Fruit fly (Drosophila melanogaster) whole organism, prepupa: ENCODE data around the gene CG46463.

ENCODE experiments used
- CG11762 ChIP-seq: fragments of 200-800 bp; sonication (Bioruptor generic); optimal IDR thresholded peaks from 3 replicates; lab custom pipeline; 2016; ENCODE audit warnings: missing biosample characterization, missing genetic modification characterization; ENCODE audit not compliant: insufficient read depth
- CG32006 ChIP-seq: fragments of 200-800 bp; sonication (Bioruptor generic); optimal IDR thresholded peaks from 3 replicates; lab custom pipeline; 2017; ENCODE audit warnings: missing biosample characterization, mild to moderate bottlenecking, missing genetic modification characterization
- CG6163 ChIP-seq: fragments of 200-800 bp; sonication (Bioruptor generic); IDR thresholded peaks from 3 replicates; pipeline ENCODE4 v1.3.6; 2022; ENCODE audit warnings: missing biosample characterization, missing genetic modification characterization
- Lpt ChIP-seq: fragments of 200-800 bp; sonication (Bioruptor generic); optimal IDR thresholded peaks from 3 replicates; lab custom pipeline; 2016; ENCODE audit warnings: missing biosample characterization, missing genetic modification characterization
- Smox ChIP-seq: fragments of 200-800 bp; sonication (Bioruptor generic); optimal IDR thresholded peaks from 3 replicates; lab custom pipeline; 2016; ENCODE audit warnings: missing biosample characterization, missing genetic modification characterization
- Sox102F ChIP-seq: fragments of 200-800 bp; sonication (Bioruptor generic); optimal IDR thresholded peaks from 2 replicates; lab custom pipeline; 2016; ENCODE audit warnings: missing biosample characterization, mild to moderate bottlenecking, missing genetic modification characterization
- achi ChIP-seq: fragments of 200-800 bp; sonication (Bioruptor generic); optimal IDR thresholded peaks from 3 replicates; lab custom pipeline; 2016; ENCODE audit warnings: missing biosample characterization, missing genetic modification characterization
- dsx ChIP-seq: fragments of 200-800 bp; optimal IDR thresholded peaks from 3 replicates; lab custom pipeline; 2019; ENCODE audit warnings: missing biosample characterization, mild to moderate bottlenecking, missing genetic modification characterization, moderate library complexity; ENCODE audit not compliant: poor library complexity, severe bottlenecking
- eg ChIP-seq: fragments of 200-800 bp; sonication (Bioruptor generic); IDR thresholded peaks from 3 replicates; pipeline ENCODE4 v1.3.6; 2022; ENCODE audit warnings: missing biosample characterization, missing genetic modification characterization
- fkh ChIP-seq: fragments of 200-800 bp; sonication (Bioruptor generic); optimal IDR thresholded peaks from 3 replicates; lab custom pipeline; 2017; ENCODE audit warnings: missing biosample characterization, mild to moderate bottlenecking, missing genetic modification characterization, moderate library complexity
- lz ChIP-seq: fragments of 200-800 bp; sonication (Bioruptor generic); optimal IDR thresholded peaks from 3 replicates; lab custom pipeline; 2016; ENCODE audit warnings: missing biosample characterization, missing genetic modification characterization
- salr ChIP-seq, 2 experiments: fragments of 200-800 bp; sonication (Bioruptor generic); optimal IDR thresholded peaks; 3 replicates each; lab custom pipeline; 2016 to 2018; ENCODE audit warnings: missing biosample characterization in 2 of 2, missing genetic modification characterization in 2 of 2, mild to moderate bottlenecking in 1 of 2
- svp ChIP-seq: fragments of 200-800 bp; sonication (Bioruptor generic); peaks from one replicate; lab custom pipeline; 2016; ENCODE audit warnings: missing biosample characterization, missing genetic modification characterization

dm6 chr3L:3454430-3454829, 6.7 kb upstream of the CG46463 start:
- TF ChIP-seq eg (GFP tag; lab: Robert Waterston, UW) (no peak), svp (GFP tag; lab: Kevin White, UChicago) (no peak), Smox (GFP tag; lab: Kevin White, UChicago) (no peak), Sox102F (GFP tag; lab: Kevin White, UChicago) (no peak), CG11762 (GFP tag; lab: Kevin White, UChicago) (no peak), salr (GFP tag; optimal IDR thresholded peaks at IDR 0.05; lab: Kevin White, UChicago) (no peak), achi (GFP tag; lab: Kevin White, UChicago) (no peak), lz (GFP tag; lab: Kevin White, UChicago) (no peak), Lpt (GFP tag; lab: Kevin White, UChicago) (no peak), CG32006 (GFP tag; lab: Kevin White, UChicago) (no peak), fkh (GFP tag; lab: Kevin White, UChicago) (no peak), dsx (GFP tag; lab: Kevin White, UChicago) (no peak), CG6163 (GFP tag; lab: Robert Waterston, UW) (no peak)
